Worm (Caenorhabditis elegans) whole organism, L2 larva: ENCODE measurements around the gene Y60A3A.25.

ENCODE experiments used
- F13H6.1 ChIP-seq: sonication (generic microtip); optimal IDR thresholded peaks from 2 replicates; lab custom pipeline; 2016; ENCODE audit warnings: missing genetic modification characterization, missing compliant biosample characterization
- ama-1 ChIP-seq: fragments of 150-350 bp; optimal IDR thresholded peaks from 2 replicates; lab custom pipeline; 2018; ENCODE audit warnings: inconsistent platforms
- ceh-82 ChIP-seq: fragments of 150-350 bp; optimal IDR thresholded peaks from 2 replicates; lab custom pipeline; 2014; ENCODE audit warnings: missing biosample characterization, missing genetic modification characterization
- crh-2 ChIP-seq: sonication (generic microtip); optimal IDR thresholded peaks from 2 replicates; lab custom pipeline; 2017; ENCODE audit warnings: missing biosample characterization, missing genetic modification characterization
- elt-3 ChIP-seq: sonication (generic microtip); optimal IDR thresholded peaks from 2 replicates; lab custom pipeline; 2017; ENCODE audit warnings: missing biosample characterization, missing genetic modification characterization
- lin-13 ChIP-seq: fragments of 150-350 bp; optimal IDR thresholded peaks from 2 replicates; lab custom pipeline; 2014; ENCODE audit warnings: missing biosample characterization, missing genetic modification reagents, missing genetic modification characterization
- nhr-25 ChIP-seq: fragments of 150-350 bp; sonication (generic microtip); optimal IDR thresholded peaks from 3 replicates; lab custom pipeline; 2014; ENCODE audit warnings: missing biosample characterization, missing genetic modification characterization
- ztf-11 ChIP-seq: sonication (generic microtip); optimal IDR thresholded peaks from 2 replicates; lab custom pipeline; 2017; ENCODE audit warnings: missing biosample characterization, missing genetic modification characterization

ce11 chrV:19998203-19998836 lies 4.3 kb upstream of the Y60A3A.25 start:
- TF ChIP-seq lin-13 (GFP tag; lab: Kevin White, UChicago) (no peak), ama-1 (lab: Kevin White, UChicago) (no peak), elt-3 (no peak), ztf-11 (no peak), F13H6.1 (tag; lab: Kevin White, UChicago) (no peak), nhr-25 (tag; lab: Kevin White, UChicago) (no peak), ceh-82 (no peak), crh-2 (tag; lab: Kevin White, UChicago) (no peak)
